Fruit fly (Drosophila melanogaster) whole organism, embryonic: ENCODE measurements around the gene CG43339.

ENCODE experiments used
- ATbp ChIP-seq: fragments of 200-800 bp; sonication (Bioruptor generic); optimal IDR thresholded peaks from 2 replicates; lab custom pipeline; 2017; ENCODE audit warnings: missing biosample characterization, mild to moderate bottlenecking, missing genetic modification characterization, missing genetic modification reagents
- Atf6 ChIP-seq: fragments of 200-800 bp; sonication (Bioruptor generic); IDR thresholded peaks from 2 replicates; pipeline ENCODE4 v1.3.6; 2022; ENCODE audit warnings: missing biosample characterization, missing genetic modification characterization
- Bteb2 ChIP-seq: fragments of 200-800 bp; sonication (Bioruptor generic); optimal IDR thresholded peaks from 2 replicates; lab custom pipeline; 2016; ENCODE audit warnings: missing biosample characterization, missing genetic modification characterization
- CG10267 ChIP-seq: fragments of 200-800 bp; sonication (Bioruptor generic); optimal IDR thresholded peaks from 2 replicates; lab custom pipeline; 2018; ENCODE audit warnings: missing biosample characterization, mild to moderate bottlenecking, missing genetic modification characterization, moderate library complexity
- CG10654 ChIP-seq: fragments of 200-800 bp; sonication (Bioruptor generic); optimal IDR thresholded peaks from 2 replicates; lab custom pipeline; 2016; ENCODE audit warnings: missing biosample characterization, missing genetic modification characterization
- CG11093 ChIP-seq: fragments of 200-800 bp; sonication (Bioruptor generic); IDR thresholded peaks from 3 replicates; pipeline ENCODE4 v1.3.6; 2022; ENCODE audit warnings: missing biosample characterization, missing genetic modification characterization
- CG11398 ChIP-seq: fragments of 200-800 bp; sonication (Bioruptor generic); optimal IDR thresholded peaks from 2 replicates; lab custom pipeline; 2016; ENCODE audit warnings: missing biosample characterization, missing genetic modification characterization
- CG14965 ChIP-seq: fragments of 200-800 bp; sonication (Bioruptor generic); optimal IDR thresholded peaks from 2 replicates; lab custom pipeline; 2016; ENCODE audit warnings: missing biosample characterization, missing genetic modification characterization, borderline replicate concordance
- CG16779 ChIP-seq: fragments of 200-800 bp; sonication (Bioruptor generic); IDR thresholded peaks from 2 replicates; pipeline ENCODE4 v1.3.6; 2022; ENCODE audit warnings: missing biosample characterization, missing genetic modification characterization
- CG16813 ChIP-seq: fragments of 200-800 bp; sonication (Bioruptor generic); IDR thresholded peaks from 3 replicates; pipeline ENCODE4 v1.3.6; 2022; ENCODE audit warnings: missing biosample characterization, missing genetic modification characterization; ENCODE audit not compliant: partially characterized antibody
- CG17186 ChIP-seq: fragments of 200-800 bp; sonication (Bioruptor generic); optimal IDR thresholded peaks from 3 replicates; lab custom pipeline; 2017; ENCODE audit warnings: missing biosample characterization, missing genetic modification reagents, missing genetic modification characterization
- CG17612 ChIP-seq: fragments of 200-800 bp; sonication (Bioruptor generic); IDR thresholded peaks from 2 replicates; pipeline ENCODE4 v1.3.6; 2022; ENCODE audit warnings: missing biosample characterization, missing genetic modification characterization
- CG17912 ChIP-seq: fragments of 200-800 bp; sonication (Bioruptor generic); optimal IDR thresholded peaks from 2 replicates; lab custom pipeline; 2018; ENCODE audit warnings: missing biosample characterization, mild to moderate bottlenecking, missing genetic modification characterization
- CG18764 ChIP-seq: fragments of 200-800 bp; sonication (Bioruptor generic); optimal IDR thresholded peaks from 3 replicates; lab custom pipeline; 2016; ENCODE audit warnings: missing biosample characterization, missing genetic modification characterization
- CG3163 ChIP-seq: fragments of 200-800 bp; sonication (Bioruptor generic); optimal IDR thresholded peaks from 3 replicates; lab custom pipeline; 2016; ENCODE audit warnings: missing biosample characterization, missing genetic modification characterization
- CG3726 ChIP-seq: fragments of 200-800 bp; sonication (Bioruptor generic); IDR thresholded peaks from 3 replicates; pipeline ENCODE4, ENCODE4 v1.3.6; 2022; ENCODE audit warnings: missing biosample characterization, missing genetic modification characterization
- CG3847 ChIP-seq: fragments of 200-800 bp; sonication (Bioruptor generic); IDR thresholded peaks from 2 replicates; pipeline ENCODE4 v1.3.6; 2022; ENCODE audit warnings: missing biosample characterization, missing genetic modification characterization
- CG6175 ChIP-seq: fragments of 200-800 bp; sonication (Bioruptor generic); IDR thresholded peaks from 3 replicates; pipeline ENCODE4 v1.3.6; 2022; ENCODE audit warnings: missing biosample characterization, missing genetic modification characterization
- CG6683 ChIP-seq: fragments of 200-800 bp; sonication (Bioruptor generic); optimal IDR thresholded peaks from 2 replicates; lab custom pipeline; 2017; ENCODE audit warnings: missing biosample characterization, mild to moderate bottlenecking, missing genetic modification characterization, missing genetic modification reagents
- CG7987 ChIP-seq: fragments of 200-800 bp; sonication (Bioruptor generic); optimal IDR thresholded peaks from 2 replicates; lab custom pipeline; 2018; ENCODE audit warnings: missing biosample characterization, mild to moderate bottlenecking, missing genetic modification characterization, moderate library complexity
- CG8290 ChIP-seq, 3 experiments: fragments of 200-800 bp; sonication (Bioruptor generic); optimal IDR thresholded peaks; 2 replicates each; lab custom pipeline; 2016 to 2019; ENCODE audit warnings: missing biosample characterization in 3 of 3, missing genetic modification characterization in 3 of 3, mild to moderate bottlenecking in 2 of 3, moderate library complexity in 1 of 3
- CrebB ChIP-seq: fragments of 200-800 bp; sonication (Bioruptor generic); optimal IDR thresholded peaks from 3 replicates; lab custom pipeline; 2018; ENCODE audit warnings: missing biosample characterization, mild to moderate bottlenecking, missing genetic modification characterization
- Dref ChIP-seq: fragments of 200-800 bp; sonication (Bioruptor generic); IDR thresholded peaks from 2 replicates; pipeline ENCODE4 v1.3.6; 2022; ENCODE audit warnings: missing biosample characterization, missing genetic modification characterization
- Ets65A ChIP-seq: fragments of 200-800 bp; sonication (Bioruptor generic); peaks from one replicate; lab custom pipeline; 2016; ENCODE audit warnings: missing biosample characterization, missing genetic modification characterization
- Hr78 ChIP-seq, 2 experiments: fragments of 200-800 bp in 1 of 2; fragments of >200 bp in 1 of 2; sonication (Bioruptor generic) in 1 of 2; optimal IDR thresholded peaks; 2 replicates each; lab custom pipeline; 2017 to 2019; ENCODE audit warnings: missing biosample characterization in 2 of 2, missing genetic modification characterization in 2 of 2, mild to moderate bottlenecking in 1 of 2, moderate library complexity in 1 of 2
- Oaz ChIP-seq: fragments of 200-800 bp; sonication (Bioruptor generic); IDR thresholded peaks from 2 replicates; pipeline ENCODE4 v1.3.6; 2022; ENCODE audit warnings: missing biosample characterization, missing genetic modification characterization
- Opbp ChIP-seq: fragments of 200-800 bp; sonication (Bioruptor generic); IDR thresholded peaks from 3 replicates; pipeline ENCODE4 v1.3.6; 2022; ENCODE audit warnings: missing biosample characterization, missing genetic modification characterization; ENCODE audit not compliant: partially characterized antibody
- Stat92E ChIP-seq, 3 experiments: fragments of >200 bp in 2 of 3; fragments of 200-800 bp in 1 of 3; sonication (Bioruptor generic) in 1 of 3; optimal IDR thresholded peaks; 2 replicates each; lab custom pipeline; 2017 to 2019; ENCODE audit warnings: missing biosample characterization in 3 of 3, missing genetic modification characterization in 3 of 3, mild to moderate bottlenecking in 1 of 3, moderate library complexity in 1 of 3
- ash1 ChIP-seq: fragments of 200-800 bp; sonication (Bioruptor generic); optimal IDR thresholded peaks from 2 replicates; lab custom pipeline; 2018; ENCODE audit warnings: missing biosample characterization, mild to moderate bottlenecking, missing genetic modification characterization
- ato ChIP-seq: fragments of 200-800 bp; sonication (Bioruptor generic); IDR thresholded peaks from 2 replicates; pipeline ENCODE4 v1.3.6; 2022; ENCODE audit warnings: missing biosample characterization, missing genetic modification characterization; ENCODE audit not compliant: partially characterized antibody
- cg ChIP-seq: fragments of 200-800 bp; sonication (Bioruptor generic); optimal IDR thresholded peaks from 3 replicates; lab custom pipeline; 2019; ENCODE audit warnings: missing biosample characterization, mild to moderate bottlenecking, missing genetic modification characterization, moderate library complexity
- chn ChIP-seq: fragments of 200-800 bp; sonication (Bioruptor generic); optimal IDR thresholded peaks from 2 replicates; lab custom pipeline; 2016; ENCODE audit warnings: missing biosample characterization, missing genetic modification characterization
- crol ChIP-seq: fragments of 200-800 bp; sonication (Bioruptor generic); IDR thresholded peaks from 2 replicates; pipeline ENCODE4 v1.3.6; 2022; ENCODE audit warnings: missing biosample characterization, missing genetic modification characterization
- dan ChIP-seq: fragments of 200-800 bp; sonication (Bioruptor generic); IDR thresholded peaks from 2 replicates; pipeline ENCODE4 v1.3.6; 2022; ENCODE audit warnings: missing biosample characterization, missing genetic modification characterization
- gcm2 ChIP-seq: fragments of 200-800 bp; sonication (Bioruptor generic); optimal IDR thresholded peaks from 2 replicates; lab custom pipeline; 2016; ENCODE audit warnings: missing biosample characterization, missing genetic modification characterization
- gem ChIP-seq: fragments of 200-800 bp; sonication (Bioruptor generic); optimal IDR thresholded peaks from 2 replicates; lab custom pipeline; 2019; ENCODE audit warnings: missing biosample characterization, mild to moderate bottlenecking, missing genetic modification characterization, moderate library complexity
- gsb ChIP-seq: fragments of 200-800 bp; sonication (Bioruptor generic); IDR thresholded peaks from 2 replicates; pipeline ENCODE4 v1.3.6; 2022; ENCODE audit warnings: missing biosample characterization, missing genetic modification characterization
- lbe ChIP-seq: fragments of 200-800 bp; sonication (Bioruptor generic); optimal IDR thresholded peaks from 2 replicates; lab custom pipeline; 2016; ENCODE audit warnings: missing biosample characterization, mild to moderate bottlenecking, missing genetic modification characterization
- oc ChIP-seq: fragments of 200-800 bp; sonication (Bioruptor generic); optimal IDR thresholded peaks from 2 replicates; lab custom pipeline; 2018; ENCODE audit warnings: missing biosample characterization, mild to moderate bottlenecking, missing genetic modification characterization, moderate library complexity
- odd ChIP-seq: fragments of 200-800 bp; sonication (Bioruptor generic); optimal IDR thresholded peaks from 2 replicates; lab custom pipeline; 2017; ENCODE audit warnings: missing biosample characterization, mild to moderate bottlenecking, missing genetic modification characterization
- otp ChIP-seq: fragments of 200-800 bp; sonication (Bioruptor generic); IDR thresholded peaks from 3 replicates; pipeline ENCODE4, ENCODE4 v1.3.6; 2022; ENCODE audit warnings: missing biosample characterization, missing genetic modification characterization
- pan ChIP-seq, 4 experiments: fragments of >200 bp in 3 of 4; fragments of 200-800 bp in 1 of 4; sonication (Bioruptor generic) in 1 of 4; optimal IDR thresholded peaks in 3 of 4; IDR thresholded peaks in 1 of 4; 2 replicates each; pipeline versions ENCODE4 v1.3.6 to Lab custom; 2017 to 2022; ENCODE audit warnings: missing biosample characterization in 2 of 4, missing genetic modification characterization in 2 of 4, mixed read lengths in 1 of 4
- pros ChIP-seq: fragments of 200-800 bp; sonication (Bioruptor generic); optimal IDR thresholded peaks from 3 replicates; lab custom pipeline; 2019; ENCODE audit warnings: missing biosample characterization, mild to moderate bottlenecking, missing genetic modification characterization, moderate library complexity
- rib ChIP-seq: fragments of 200-800 bp; sonication (Bioruptor generic); IDR thresholded peaks from 2 replicates; pipeline ENCODE4 v1.3.6; 2022; ENCODE audit warnings: missing biosample characterization, missing genetic modification characterization
- sima ChIP-seq: fragments of 200-800 bp; sonication (Bioruptor generic); optimal IDR thresholded peaks from 2 replicates; lab custom pipeline; 2016; ENCODE audit warnings: missing biosample characterization, missing genetic modification characterization
- slbo ChIP-seq: fragments of 200-800 bp; sonication (Bioruptor generic); IDR thresholded peaks from 2 replicates; pipeline ENCODE4 v1.3.6; 2022; ENCODE audit warnings: missing biosample characterization, missing genetic modification characterization
- slp2 ChIP-seq: fragments of 200-800 bp; sonication (Bioruptor generic); optimal IDR thresholded peaks from 2 replicates; lab custom pipeline; 2016; ENCODE audit warnings: missing biosample characterization, missing genetic modification characterization
- vvl ChIP-seq: fragments of 200-800 bp; sonication (Bioruptor generic); IDR thresholded peaks from 2 replicates; pipeline ENCODE4 v1.3.6; 2022; ENCODE audit warnings: missing biosample characterization, missing genetic modification characterization
- wdn ChIP-seq: fragments of 200-800 bp; sonication (Bioruptor generic); IDR thresholded peaks from 2 replicates; pipeline ENCODE4 v1.3.6; 2022; ENCODE audit warnings: missing biosample characterization, missing genetic modification characterization
- zen2 ChIP-seq: fragments of 200-800 bp; sonication (Bioruptor generic); IDR thresholded peaks from 3 replicates; pipeline ENCODE4 v1.3.6; 2022; ENCODE audit warnings: missing biosample characterization, missing genetic modification characterization; ENCODE audit not compliant: partially characterized antibody

CG43339 gene

DNA sequence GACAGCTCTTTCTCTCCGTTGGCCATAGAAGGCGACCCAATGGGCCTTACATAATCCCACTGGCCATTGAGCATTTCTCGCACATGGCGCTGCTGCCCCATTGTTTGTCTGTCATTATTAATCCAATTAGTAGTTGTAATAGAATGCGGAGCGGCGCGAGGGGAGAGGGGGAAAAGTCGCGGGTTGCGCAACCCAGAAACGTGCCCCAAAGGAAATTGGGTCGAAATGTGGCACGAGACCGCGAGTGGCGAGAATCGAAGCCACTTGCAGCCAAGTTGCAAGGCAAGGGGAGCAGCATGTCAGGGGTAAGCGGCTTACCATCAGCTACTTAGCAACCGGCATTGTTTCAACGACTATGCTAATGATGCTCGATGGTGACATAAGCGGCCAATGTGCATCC lies 48.7 kb downstream of the CG43339 start (continued):
- no peak for TF ChIP-seq ATbp (GFP tag; lab: Kevin White, UChicago)
- no peak for TF ChIP-seq gcm2 (GFP tag; lab: Kevin White, UChicago)
- no peak for TF ChIP-seq CG14965 (GFP tag; lab: Kevin White, UChicago)
- no peak for TF ChIP-seq slbo (GFP tag; lab: Robert Waterston, UW)
- no peak for TF ChIP-seq CG6683 (GFP tag; lab: Kevin White, UChicago)
- no peak for TF ChIP-seq pan (optimal IDR thresholded peaks at IDR 0.05; lab: Kevin White, UChicago)
- no peak for TF ChIP-seq pan (GFP tag; optimal IDR thresholded peaks at IDR 0.05 in 1 of 2, IDR thresholded peaks at IDR 0.05 in 1 of 2)
- TF ChIP-seq Ets65A = peak; percentile 46
- no peak for TF ChIP-seq Dref (GFP tag; lab: Robert Waterston, UW)
- TF ChIP-seq oc (tag; lab: Kevin White, UChicago) = peak; percentile 94
- TF ChIP-seq slp2 = no peak
- peak; percentile 57; the same call in 1 of the 3 replicates for TF ChIP-seq CG6175
- no peak for TF ChIP-seq Bteb2
- TF ChIP-seq vvl (GFP tag; lab: Robert Waterston, UW) = peak; percentile 60; the same call in 1 of the 2 replicates
- no peak for TF ChIP-seq CG3163 (GFP tag; lab: Kevin White, UChicago)
- TF ChIP-seq gsb = no peak
- TF ChIP-seq ato (GFP tag; lab: Robert Waterston, UW) = no peak
- TF ChIP-seq dan (GFP tag; lab: Robert Waterston, UW) = no peak
- no peak for TF ChIP-seq CG17186 (GFP tag; lab: Kevin White, UChicago)
- TF ChIP-seq CG10654 (GFP tag; lab: Kevin White, UChicago) = no peak
- TF ChIP-seq sima = no peak
- no peak for TF ChIP-seq CrebB
- TF ChIP-seq CG10267 (tag; lab: Kevin White, UChicago) = no peak
- no peak for TF ChIP-seq CG17612 (GFP tag; lab: Robert Waterston, UW)
- TF ChIP-seq odd (GFP tag; lab: Kevin White, UChicago) = no peak
- TF ChIP-seq Stat92E (GFP tag; optimal IDR thresholded peaks at IDR 0.05; lab: Kevin White, UChicago) = no peak
- TF ChIP-seq Hr78 (GFP tag; optimal IDR thresholded peaks at IDR 0.05; lab: Kevin White, UChicago) = peak in 1 of 2 experiments; percentile 29
- TF ChIP-seq chn = no peak
- TF ChIP-seq lbe = no peak
- no peak for TF ChIP-seq CG8290 (GFP tag; optimal IDR thresholded peaks at IDR 0.05; lab: Kevin White, UChicago)
- no peak for TF ChIP-seq CG8290 (tag; optimal IDR thresholded peaks at IDR 0.05; lab: Kevin White, UChicago)
- no peak for TF ChIP-seq Atf6 (GFP tag; lab: Robert Waterston, UW)
- no peak for TF ChIP-seq CG11093 (GFP tag; lab: Robert Waterston, UW)
- no peak for TF ChIP-seq CG16779 (GFP tag; lab: Robert Waterston, UW)
- TF ChIP-seq CG3847 (GFP tag; lab: Robert Waterston, UW) = no peak
- no peak for TF ChIP-seq gem (tag; lab: Kevin White, UChicago)
- TF ChIP-seq ash1 (GFP tag; lab: Kevin White, UChicago) = no peak
- TF ChIP-seq pros = no peak
- TF ChIP-seq CG18764 = no peak
- TF ChIP-seq Opbp (GFP tag; lab: Robert Waterston, UW) = no peak
- no peak for TF ChIP-seq zen2
- TF ChIP-seq cg = no peak
- TF ChIP-seq CG3726 = no peak
- peak; percentile 79 for TF ChIP-seq crol (GFP tag; lab: Robert Waterston, UW)
- TF ChIP-seq CG11398 = no peak
- no peak for TF ChIP-seq Oaz (GFP tag; lab: Robert Waterston, UW)
- no peak for TF ChIP-seq CG16813 (GFP tag; lab: Robert Waterston, UW)
- TF ChIP-seq wdn (GFP tag; lab: Robert Waterston, UW) = no peak
- 0 out of 3 replicates have a peak, but pooled peaks have one; percentile 53 for TF ChIP-seq otp
- no peak for TF ChIP-seq CG7987 (GFP tag; lab: Kevin White, UChicago)
- TF ChIP-seq CG17912 (GFP tag; lab: Kevin White, UChicago) = no peak
- TF ChIP-seq rib = 0 out of 2 replicates have a peak, but pooled peaks have one; percentile 21
